Fruit fly (Drosophila melanogaster) whole organism, embryonic: Measurements from ENCODE around the gene aqz.

Experiments used
- BtbVII ChIP-seq: fragments of 200-800 bp; sonication (Bioruptor generic); optimal IDR thresholded peaks from 3 replicates; lab custom pipeline; 2017; ENCODE audit warnings: missing biosample characterization, mild to moderate bottlenecking, missing genetic modification characterization
- CG11504 ChIP-seq: fragments of 200-800 bp; sonication (Bioruptor generic); optimal IDR thresholded peaks from 3 replicates; lab custom pipeline; 2019; ENCODE audit warnings: missing biosample characterization, mild to moderate bottlenecking, missing genetic modification characterization, moderate library complexity
- CG12155 ChIP-seq: fragments of 200-800 bp; sonication (Bioruptor generic); optimal IDR thresholded peaks from 3 replicates; lab custom pipeline; 2016; ENCODE audit warnings: missing biosample characterization, missing genetic modification characterization
- CG12236 ChIP-seq: fragments of 200-800 bp; sonication (Bioruptor generic); optimal IDR thresholded peaks from 2 replicates; lab custom pipeline; 2016; ENCODE audit warnings: missing biosample characterization, missing genetic modification characterization
- CG1233 ChIP-seq: fragments of 200-800 bp; sonication (Bioruptor generic); optimal IDR thresholded peaks from 4 replicates; lab custom pipeline; 2018; ENCODE audit warnings: missing biosample characterization, mild to moderate bottlenecking, missing genetic modification characterization
- CG1647 ChIP-seq: fragments of 200-800 bp; sonication (Bioruptor generic); optimal IDR thresholded peaks from 3 replicates; lab custom pipeline; 2016; ENCODE audit warnings: missing biosample characterization, missing genetic modification characterization
- CG17385 ChIP-seq: fragments of 200-800 bp; sonication (Bioruptor generic); optimal IDR thresholded peaks from 3 replicates; lab custom pipeline; 2018; ENCODE audit warnings: missing biosample characterization, mild to moderate bottlenecking, missing genetic modification characterization
- CG17912 ChIP-seq: fragments of 200-800 bp; sonication (Bioruptor generic); optimal IDR thresholded peaks from 2 replicates; lab custom pipeline; 2018; ENCODE audit warnings: missing biosample characterization, mild to moderate bottlenecking, missing genetic modification characterization
- CG18011 ChIP-seq: fragments of 200-800 bp; sonication (Bioruptor generic); optimal IDR thresholded peaks from 2 replicates; lab custom pipeline; 2017; ENCODE audit warnings: missing biosample characterization, missing genetic modification characterization, mild to moderate bottlenecking, moderate library complexity, missing genotype
- CG31388 ChIP-seq: fragments of 200-800 bp; sonication (Bioruptor generic); optimal IDR thresholded peaks from 2 replicates; lab custom pipeline; 2016; ENCODE audit warnings: missing biosample characterization, missing genetic modification characterization
- CG3163 ChIP-seq: fragments of 200-800 bp; sonication (Bioruptor generic); optimal IDR thresholded peaks from 3 replicates; lab custom pipeline; 2016; ENCODE audit warnings: missing biosample characterization, missing genetic modification characterization
- CG32532 ChIP-seq: fragments of 200-800 bp; sonication (Bioruptor generic); IDR thresholded peaks from 2 replicates; pipeline ENCODE4 v1.3.6; 2022; ENCODE audit warnings: missing biosample characterization, missing genetic modification characterization
- CG34224 ChIP-seq: fragments of 200-800 bp; sonication (Bioruptor generic); IDR thresholded peaks from 3 replicates; pipeline ENCODE4 v1.3.6; 2022; ENCODE audit warnings: missing biosample characterization, missing genetic modification characterization; ENCODE audit not compliant: partially characterized antibody
- CG4730 ChIP-seq: fragments of 200-800 bp; sonication (Bioruptor generic); IDR thresholded peaks from 2 replicates; pipeline ENCODE4 v1.3.6; 2022; ENCODE audit warnings: missing biosample characterization, missing genetic modification characterization
- CG7372 ChIP-seq: fragments of 200-800 bp; sonication (Bioruptor generic); IDR thresholded peaks from 2 replicates; pipeline ENCODE4 v1.3.6; 2022; ENCODE audit warnings: missing biosample characterization, missing genetic modification characterization
- CG7786 ChIP-seq: fragments of 200-800 bp; sonication (Bioruptor generic); optimal IDR thresholded peaks from 2 replicates; lab custom pipeline; 2016; ENCODE audit warnings: missing biosample characterization, missing genetic modification characterization
- CG8924 ChIP-seq: fragments of 200-800 bp; optimal IDR thresholded peaks from 3 replicates; lab custom pipeline; 2019; ENCODE audit warnings: missing biosample characterization, mild to moderate bottlenecking, missing genetic modification characterization, moderate library complexity
- CG8944 ChIP-seq: fragments of 200-800 bp; sonication (Bioruptor generic); optimal IDR thresholded peaks from 3 replicates; lab custom pipeline; 2016; ENCODE audit warnings: missing biosample characterization, missing genetic modification characterization
- CG9727 ChIP-seq: fragments of 200-800 bp; sonication (Bioruptor generic); optimal IDR thresholded peaks from 3 replicates; lab custom pipeline; 2017; ENCODE audit warnings: missing biosample characterization, mild to moderate bottlenecking, missing genetic modification characterization
- Camta ChIP-seq: fragments of 200-800 bp; sonication (Bioruptor generic); optimal IDR thresholded peaks from 2 replicates; lab custom pipeline; 2016; ENCODE audit warnings: missing biosample characterization, missing genetic modification characterization
- CoRest ChIP-seq: fragments of 200-800 bp; sonication (Bioruptor generic); optimal IDR thresholded peaks from 3 replicates; lab custom pipeline; 2018; ENCODE audit warnings: missing biosample characterization, mild to moderate bottlenecking, missing genetic modification characterization, moderate library complexity
- D19A ChIP-seq: fragments of 200-800 bp; optimal IDR thresholded peaks from 3 replicates; lab custom pipeline; 2019; ENCODE audit warnings: missing biosample characterization, mild to moderate bottlenecking, missing genetic modification characterization, moderate library complexity
- Dad ChIP-seq: fragments of 200-800 bp; sonication (Bioruptor generic); optimal IDR thresholded peaks from 3 replicates; lab custom pipeline; 2016; ENCODE audit warnings: missing biosample characterization, missing genetic modification characterization
- HmgZ ChIP-seq: fragments of 200-800 bp; sonication (Bioruptor generic); optimal IDR thresholded peaks from 2 replicates; lab custom pipeline; 2018; ENCODE audit warnings: missing biosample characterization, mild to moderate bottlenecking, missing genetic modification characterization
- Lhr ChIP-seq: fragments of 200-800 bp; sonication (Bioruptor generic); optimal IDR thresholded peaks from 3 replicates; lab custom pipeline; 2017; ENCODE audit warnings: mild to moderate bottlenecking, missing biosample characterization, missing genetic modification reagents, missing genetic modification characterization
- Myb ChIP-seq: fragments of 200-800 bp; sonication (Bioruptor generic); optimal IDR thresholded peaks from 2 replicates; lab custom pipeline; 2016; ENCODE audit warnings: missing biosample characterization, missing genetic modification characterization
- Opbp ChIP-seq: fragments of 200-800 bp; sonication (Bioruptor generic); IDR thresholded peaks from 3 replicates; pipeline ENCODE4 v1.3.6; 2022; ENCODE audit warnings: missing biosample characterization, missing genetic modification characterization; ENCODE audit not compliant: partially characterized antibody
- Ravus ChIP-seq: fragments of 200-800 bp; sonication (Bioruptor generic); IDR thresholded peaks from 2 replicates; pipeline ENCODE4 v1.3.6; 2022; ENCODE audit warnings: missing biosample characterization, missing genetic modification characterization
- Scr ChIP-seq: fragments of 200-800 bp; sonication (Bioruptor generic); IDR thresholded peaks from 2 replicates; pipeline ENCODE4 v1.3.6; 2022; ENCODE audit warnings: missing biosample characterization, missing genetic modification characterization; ENCODE audit not compliant: partially characterized antibody
- Stat92E ChIP-seq, 3 experiments: fragments of >200 bp in 2 of 3; fragments of 200-800 bp in 1 of 3; sonication (Bioruptor generic) in 1 of 3; optimal IDR thresholded peaks; 2 replicates each; lab custom pipeline; 2017 to 2019; ENCODE audit warnings: missing biosample characterization in 3 of 3, missing genetic modification characterization in 3 of 3, mild to moderate bottlenecking in 1 of 3, moderate library complexity in 1 of 3
- aop ChIP-seq: fragments of 200-800 bp; sonication (Bioruptor generic); IDR thresholded peaks from 2 replicates; pipeline ENCODE4 v1.3.6; 2022; ENCODE audit warnings: missing biosample characterization, missing genetic modification characterization
- bsh ChIP-seq, 2 experiments: fragments of 200-800 bp; sonication (Bioruptor generic); optimal IDR thresholded peaks; 2 replicates each; lab custom pipeline; 2017 to 2018; ENCODE audit warnings: mild to moderate bottlenecking in 2 of 2, missing biosample characterization in 2 of 2, missing genetic modification characterization in 2 of 2, moderate library complexity in 1 of 2
- crol ChIP-seq: fragments of 200-800 bp; sonication (Bioruptor generic); IDR thresholded peaks from 2 replicates; pipeline ENCODE4 v1.3.6; 2022; ENCODE audit warnings: missing biosample characterization, missing genetic modification characterization
- da ChIP-seq: fragments of 200-800 bp; sonication (Bioruptor generic); optimal IDR thresholded peaks from 2 replicates; lab custom pipeline; 2016; ENCODE audit warnings: missing biosample characterization, missing genetic modification characterization
- gsb-n ChIP-seq: fragments of 200-800 bp; sonication (Bioruptor generic); optimal IDR thresholded peaks from 3 replicates; lab custom pipeline; 2018; ENCODE audit warnings: missing biosample characterization, mild to moderate bottlenecking, missing genetic modification characterization
- ham ChIP-seq: fragments of 200-800 bp; sonication (Bioruptor generic); IDR thresholded peaks from 2 replicates; pipeline ENCODE4 v1.3.6; 2022; ENCODE audit warnings: missing biosample characterization, missing genetic modification characterization
- hth ChIP-seq: fragments of >200 bp; optimal IDR thresholded peaks from 2 replicates; lab custom pipeline; 2017; ENCODE audit warnings: inconsistent platforms
- lab ChIP-seq: fragments of 200-800 bp; sonication (Bioruptor generic); optimal IDR thresholded peaks from 3 replicates; lab custom pipeline; 2017; ENCODE audit warnings: missing biosample characterization, missing genetic modification characterization, mild to moderate bottlenecking, moderate library complexity, missing genetic modification reagents
- nerfin-2 ChIP-seq: fragments of 200-800 bp; sonication (Bioruptor generic); IDR thresholded peaks from 2 replicates; pipeline ENCODE4 v1.3.6; 2022; ENCODE audit warnings: missing biosample characterization, missing genetic modification characterization; ENCODE audit not compliant: partially characterized antibody
- prd ChIP-seq, 3 experiments: fragments of >200 bp in 2 of 3; fragments of 200-800 bp in 1 of 3; sonication (Bioruptor generic) in 1 of 3; optimal IDR thresholded peaks in 2 of 3; IDR thresholded peaks in 1 of 3; 2 replicates in 2 of 3; 3 replicates in 1 of 3; pipeline versions ENCODE4 v1.3.6 to Lab custom; 2017 to 2022; ENCODE audit warnings: missing biosample characterization in 1 of 3, missing genetic modification characterization in 1 of 3
- sd ChIP-seq: fragments of 200-800 bp; sonication (Bioruptor generic); optimal IDR thresholded peaks from 3 replicates; lab custom pipeline; 2018; ENCODE audit warnings: missing biosample characterization, mild to moderate bottlenecking, missing genetic modification characterization, moderate library complexity
- sqz ChIP-seq: fragments of 200-800 bp; sonication (Bioruptor generic); optimal IDR thresholded peaks from 3 replicates; lab custom pipeline; 2018; ENCODE audit warnings: missing biosample characterization, mild to moderate bottlenecking, missing genetic modification characterization
- stwl ChIP-seq: fragments of 200-800 bp; sonication (Bioruptor generic); optimal IDR thresholded peaks from 3 replicates; lab custom pipeline; 2018; ENCODE audit warnings: missing biosample characterization, mild to moderate bottlenecking, missing genetic modification characterization, moderate library complexity
- tio ChIP-seq: fragments of 200-800 bp; sonication (Bioruptor generic); optimal IDR thresholded peaks from 2 replicates; lab custom pipeline; 2017; ENCODE audit warnings: missing biosample characterization, missing genetic modification characterization, inconsistent platforms
- unpg ChIP-seq: fragments of 200-800 bp; sonication (Bioruptor generic); optimal IDR thresholded peaks from 3 replicates; lab custom pipeline; 2018; ENCODE audit warnings: missing biosample characterization, mild to moderate bottlenecking, missing genetic modification characterization, moderate library complexity
- vnd ChIP-seq: fragments of 200-800 bp; sonication (Bioruptor generic); IDR thresholded peaks from 3 replicates; pipeline ENCODE4 v1.3.6; 2022; ENCODE audit warnings: missing biosample characterization, missing genetic modification characterization; ENCODE audit not compliant: partially characterized antibody
- zf30C ChIP-seq: fragments of 200-800 bp; sonication (Bioruptor generic); optimal IDR thresholded peaks from 3 replicates; lab custom pipeline; 2018; ENCODE audit warnings: missing biosample characterization, mild to moderate bottlenecking, missing genetic modification characterization
- zfh2 ChIP-seq: fragments of 200-800 bp; sonication (Bioruptor generic); optimal IDR thresholded peaks from 2 replicates; lab custom pipeline; 2016; ENCODE audit warnings: missing biosample characterization, missing genetic modification characterization

Gene aqz

dm6 chr3R:8811323-8811936, 9.1 kb downstream of the aqz start (continued):
- TF ChIP-seq tio (GFP tag; lab: Kevin White, UChicago) (peak; percentile 99), Camta (GFP tag; lab: Kevin White, UChicago) (peak; percentile 99), CG17912 (peak; percentile 95), sqz (GFP tag; lab: Kevin White, UChicago) (peak; percentile 97), CG17385 (GFP tag; lab: Kevin White, UChicago) (peak; percentile 98), vnd (GFP tag; lab: Robert Waterston, UW) (no peak), Ravus (GFP tag; lab: Robert Waterston, UW) (peak; percentile 98), ham (GFP tag; lab: Robert Waterston, UW) (peak; percentile 97), stwl (tag; lab: Kevin White, UChicago) (peak; percentile 61), lab (GFP tag; lab: Kevin White, UChicago) (peak; percentile 100), Dad (GFP tag; lab: Kevin White, UChicago) (peak; percentile 99), sd (tag; lab: Kevin White, UChicago) (peak; percentile 96), Opbp (GFP tag; lab: Robert Waterston, UW) (no peak), prd (optimal IDR thresholded peaks at IDR 0.05; lab: Kevin White, UChicago) (no peak), prd (GFP tag; IDR thresholded peaks at IDR 0.05; lab: Robert Waterston, UW) (peak; percentile 99), CG12155 (GFP tag; lab: Kevin White, UChicago) (peak; percentile 98), CG7372 (GFP tag; lab: Robert Waterston, UW) (peak; percentile 99), crol (GFP tag; lab: Robert Waterston, UW) (peak; percentile 97), CG8924 (tag; lab: Kevin White, UChicago) (peak; percentile 99), Lhr (GFP tag; lab: Kevin White, UChicago) (peak; percentile 92), gsb-n (tag; lab: Kevin White, UChicago) (peak; percentile 97), CG4730 (GFP tag; lab: Robert Waterston, UW) (peak; percentile 98), CG8944 (GFP tag; lab: Kevin White, UChicago) (peak; percentile 98), CoRest (tag; lab: Kevin White, UChicago) (peak; percentile 99), BtbVII (GFP tag; lab: Kevin White, UChicago) (peak; percentile 99), CG12236 (GFP tag; lab: Kevin White, UChicago) (peak; percentile 98), HmgZ (tag; lab: Kevin White, UChicago) (peak; percentile 99), CG7786 (GFP tag; lab: Kevin White, UChicago) (peak; percentile 99), Stat92E (GFP tag; optimal IDR thresholded peaks at IDR 0.05; lab: Kevin White, UChicago) (peak in 1 of 3 experiments; percentile 92), bsh (GFP tag; optimal IDR thresholded peaks at IDR 0.05; lab: Kevin White, UChicago) (peak; percentile 96 to 99), hth (lab: Kevin White, UChicago) (no peak), CG3163 (peak; percentile 92), CG9727 (GFP tag; lab: Kevin White, UChicago) (peak; percentile 99), aop (GFP tag; lab: Robert Waterston, UW) (peak; percentile 92), zf30C (GFP tag; lab: Kevin White, UChicago) (peak; percentile 3), CG31388 (GFP tag; lab: Kevin White, UChicago) (peak; percentile 97), nerfin-2 (no peak; the same call in 1 of the 2 replicates), CG18011 (GFP tag; lab: Kevin White, UChicago) (peak; percentile 92), CG11504 (tag; lab: Kevin White, UChicago) (peak; percentile 99), CG1233 (GFP tag; lab: Kevin White, UChicago) (peak; percentile 98), D19A (peak; percentile 96), Scr (GFP tag; lab: Robert Waterston, UW) (no peak), CG34224 (GFP tag; lab: Robert Waterston, UW) (no peak; the same call in 2 of the 3 replicates), da (GFP tag; lab: Kevin White, UChicago) (peak; percentile 96), CG32532 (peak; percentile 100), unpg (peak; percentile 99), zfh2 (GFP tag; lab: Kevin White, UChicago) (peak; percentile 99), CG1647 (GFP tag; lab: Kevin White, UChicago) (peak; percentile 99), Myb (peak; percentile 93)
